Worm (Caenorhabditis elegans) whole organism, L3 larva: ENCODE data around the gene snt-1.

Source experiments
- aly-2 ChIP-seq: fragments of 150-350 bp; optimal IDR thresholded peaks from 2 replicates; lab custom pipeline; 2014; ENCODE audit warnings: missing biosample characterization, missing genetic modification characterization
- ceh-16 ChIP-seq: sonication (generic microtip); optimal IDR thresholded peaks from 2 replicates; lab custom pipeline; 2017; ENCODE audit warnings: missing biosample characterization, missing genetic modification characterization
- ceh-82 ChIP-seq: fragments of 150-350 bp; optimal IDR thresholded peaks from 2 replicates; lab custom pipeline; 2014; ENCODE audit warnings: missing biosample characterization, missing genetic modification characterization
- ceh-9 ChIP-seq: sonication (generic microtip); optimal IDR thresholded peaks from 2 replicates; lab custom pipeline; 2018; ENCODE audit warnings: missing biosample characterization, missing genetic modification characterization
- daf-12 ChIP-seq: fragments of 150-350 bp; optimal IDR thresholded peaks from 2 replicates; lab custom pipeline; 2014; ENCODE audit warnings: missing biosample characterization, missing genetic modification reagents, missing genetic modification characterization
- egl-27 ChIP-seq: sonication (generic microtip); optimal IDR thresholded peaks from 4 replicates; lab custom pipeline; 2017; ENCODE audit warnings: missing biosample characterization, missing genetic modification reagents, missing genetic modification characterization
- egl-5 ChIP-seq: fragments of 150-350 bp; optimal IDR thresholded peaks from 2 replicates; lab custom pipeline; 2017; ENCODE audit warnings: missing biosample characterization, missing genetic modification reagents, missing genetic modification characterization, inconsistent platforms
- elt-1 ChIP-seq: fragments of 150-350 bp; optimal IDR thresholded peaks from 2 replicates; lab custom pipeline; 2014; ENCODE audit warnings: missing biosample characterization, missing genetic modification characterization
- elt-2 ChIP-seq: sonication (generic microtip); optimal IDR thresholded peaks from 2 replicates; lab custom pipeline; 2016; ENCODE audit warnings: missing genetic modification reagents, mild to moderate bottlenecking, missing genetic modification characterization, missing compliant biosample characterization
- elt-3 ChIP-seq, 3 experiments: fragments of 150-350 bp in 1 of 3; sonication (generic microtip) in 2 of 3; optimal IDR thresholded peaks; 2 replicates in 2 of 3; 4 replicates in 1 of 3; lab custom pipeline; 2014 to 2017; ENCODE audit warnings: missing biosample characterization in 3 of 3, missing genetic modification characterization in 3 of 3
- eor-1 ChIP-seq, 2 experiments: fragments of 150-350 bp; optimal IDR thresholded peaks; 2 replicates each; lab custom pipeline; 2014 to 2018; ENCODE audit warnings: missing biosample characterization in 2 of 2, missing genetic modification characterization in 2 of 2
- fkh-10 ChIP-seq: sonication (generic microtip); optimal IDR thresholded peaks from 2 replicates; lab custom pipeline; 2017; ENCODE audit warnings: missing biosample characterization, missing genetic modification reagents, missing genetic modification characterization
- fkh-2 ChIP-seq: fragments of 150-350 bp; optimal IDR thresholded peaks from 2 replicates; lab custom pipeline; 2014; ENCODE audit warnings: missing biosample characterization, missing genetic modification reagents, missing genetic modification characterization
- fos-1 ChIP-seq: fragments of 150-350 bp; optimal IDR thresholded peaks from 2 replicates; lab custom pipeline; 2014; ENCODE audit warnings: missing biosample characterization, missing genetic modification characterization
- hmg-11 ChIP-seq: sonication (generic microtip); optimal IDR thresholded peaks from 2 replicates; lab custom pipeline; 2016; ENCODE audit warnings: missing genetic modification characterization, missing compliant biosample characterization
- jun-1 ChIP-seq: fragments of 150-350 bp; optimal IDR thresholded peaks from 2 replicates; lab custom pipeline; 2014; ENCODE audit warnings: missing biosample characterization, missing genetic modification reagents, missing genetic modification characterization
- lin-15B ChIP-seq: fragments of 150-350 bp; optimal IDR thresholded peaks from 2 replicates; lab custom pipeline; 2014; ENCODE audit warnings: missing biosample characterization, missing genetic modification characterization
- lin-39 ChIP-seq: fragments of 150-350 bp; optimal IDR thresholded peaks from 2 replicates; lab custom pipeline; 2018; ENCODE audit warnings: missing biosample characterization, missing genetic modification reagents, missing genetic modification characterization
- mdl-1 ChIP-seq: fragments of 150-350 bp; optimal IDR thresholded peaks from 2 replicates; lab custom pipeline; 2014; ENCODE audit warnings: missing biosample characterization, missing genetic modification characterization
- mml-1 ChIP-seq: fragments of 150-350 bp; sonication (generic microtip); optimal IDR thresholded peaks from 3 replicates; lab custom pipeline; 2014; ENCODE audit warnings: missing biosample characterization, missing genetic modification characterization
- nfya-1 ChIP-seq: sonication (generic microtip); optimal IDR thresholded peaks from 2 replicates; lab custom pipeline; 2017; ENCODE audit warnings: missing genetic modification characterization, mild to moderate bottlenecking, missing compliant biosample characterization, antibody characterized with exemption, moderate library complexity; ENCODE audit not compliant: insufficient read depth
- nhr-11 ChIP-seq: fragments of 150-350 bp; optimal IDR thresholded peaks from 2 replicates; lab custom pipeline; 2014; ENCODE audit warnings: missing biosample characterization, missing genetic modification characterization
- nhr-23 ChIP-seq: fragments of 150-350 bp; optimal IDR thresholded peaks from 2 replicates; lab custom pipeline; 2014; ENCODE audit warnings: missing biosample characterization, missing genetic modification reagents, missing genetic modification characterization
- nhr-237 ChIP-seq: fragments of 150-350 bp; optimal IDR thresholded peaks from 2 replicates; lab custom pipeline; 2014; ENCODE audit warnings: missing biosample characterization, missing genetic modification characterization
- nhr-25 ChIP-seq: sonication (generic microtip); optimal IDR thresholded peaks from 2 replicates; lab custom pipeline; 2017; ENCODE audit warnings: missing biosample characterization, missing genetic modification characterization
- nhr-43 ChIP-seq: sonication (generic microtip); optimal IDR thresholded peaks from 2 replicates; lab custom pipeline; 2016; ENCODE audit warnings: mild to moderate bottlenecking, missing genetic modification characterization, missing compliant biosample characterization; ENCODE audit not compliant: poor library complexity, severe bottlenecking
- nhr-76 ChIP-seq: fragments of 150-350 bp; sonication (generic microtip); optimal IDR thresholded peaks from 5 replicates; lab custom pipeline; 2014; ENCODE audit warnings: missing biosample characterization, missing genetic modification characterization
- pha-4 ChIP-seq: fragments of 150-350 bp; optimal IDR thresholded peaks from 2 replicates; lab custom pipeline; 2014; ENCODE audit warnings: missing biosample characterization, missing genetic modification reagents, missing genetic modification characterization
- skn-1 ChIP-seq: fragments of 150-350 bp; optimal IDR thresholded peaks from 2 replicates; lab custom pipeline; 2014; ENCODE audit warnings: missing biosample characterization, missing genetic modification characterization
- tbx-2 ChIP-seq: sonication (generic microtip); optimal IDR thresholded peaks from 2 replicates; lab custom pipeline; 2016; ENCODE audit warnings: mild to moderate bottlenecking, missing genetic modification characterization, missing compliant biosample characterization
- unc-39 ChIP-seq: sonication (generic microtip); optimal IDR thresholded peaks from 4 replicates; lab custom pipeline; 2017; ENCODE audit warnings: missing biosample characterization, missing genetic modification characterization
- unc-62 ChIP-seq: fragments of 150-350 bp; sonication (generic microtip); optimal IDR thresholded peaks from 4 replicates; lab custom pipeline; 2014; ENCODE audit warnings: missing biosample characterization, missing genetic modification reagents, missing genetic modification characterization
- zag-1 ChIP-seq: fragments of 150-350 bp; optimal IDR thresholded peaks from 2 replicates; lab custom pipeline; 2014; ENCODE audit warnings: missing biosample characterization, missing genetic modification characterization
- ztf-11 ChIP-seq: fragments of 150-350 bp; optimal IDR thresholded peaks from 2 replicates; lab custom pipeline; 2014; ENCODE audit warnings: missing biosample characterization, missing genetic modification characterization

Gene snt-1

ce11 chrII:6835972-6836595 is 25.3 kb downstream of the snt-1 start:
- TF ChIP-seq pha-4 (tag; lab: Kevin White, UChicago), result peak; percentile 95
- no peak for TF ChIP-seq ceh-82 (tag; lab: Kevin White, UChicago)
- peak; percentile 73 for TF ChIP-seq nhr-25 (tag; lab: Kevin White, UChicago)
- TF ChIP-seq egl-27 (tag; lab: Kevin White, UChicago), result peak; percentile 95
- no peak for TF ChIP-seq daf-12 (tag; lab: Kevin White, UChicago)
- no peak for TF ChIP-seq nhr-76
- peak; percentile 46 for TF ChIP-seq unc-62 (GFP tag; lab: Kevin White, UChicago)
- peak; percentile 47 for TF ChIP-seq nhr-23
- TF ChIP-seq elt-2 (tag; lab: Kevin White, UChicago), result no peak

ce11 chrII:6836762-6837566 is 26.2 kb downstream of the snt-1 start:
- TF ChIP-seq elt-2 (tag; lab: Kevin White, UChicago) (peak; percentile 67), jun-1 (tag; lab: Kevin White, UChicago) (peak; percentile 9), nhr-237 (tag; lab: Kevin White, UChicago) (no peak), tbx-2 (tag; lab: Kevin White, UChicago) (no peak), nhr-23 (peak; percentile 35), nfya-1 (tag; lab: Kevin White, UChicago) (no peak), fkh-10 (GFP tag; lab: Kevin White, UChicago) (no peak), ceh-82 (tag; lab: Kevin White, UChicago) (no peak), nhr-25 (tag; lab: Kevin White, UChicago) (peak; percentile 42), hmg-11 (tag; lab: Kevin White, UChicago) (no peak), ceh-16 (no peak), pha-4 (tag; lab: Kevin White, UChicago) (peak; percentile 98), lin-15B (no peak), egl-5 (no peak), mdl-1 (no peak), fkh-2 (tag; lab: Kevin White, UChicago) (no peak), elt-3 (tag; optimal IDR thresholded peaks at IDR 0.05; lab: Kevin White, UChicago) (no peak), daf-12 (tag; lab: Kevin White, UChicago) (no peak), nhr-11 (tag; lab: Kevin White, UChicago) (no peak)
- TF ChIP-seq, all 47 proteins: peak for 5

- TF ChIP-seq tbx-2 (tag; lab: Kevin White, UChicago), result peak; percentile 38
- peak; percentile 94 for TF ChIP-seq unc-62 (GFP tag; lab: Kevin White, UChicago)
- no peak for TF ChIP-seq eor-1 (tag; optimal IDR thresholded peaks at IDR 0.05; lab: Kevin White, UChicago)
- no peak for TF ChIP-seq skn-1 (tag; lab: Kevin White, UChicago)
- peak; percentile 72 for TF ChIP-seq lin-39 (tag; lab: Kevin White, UChicago)
- peak; percentile 18 for TF ChIP-seq unc-39 (tag; lab: Kevin White, UChicago)
- no peak for TF ChIP-seq elt-1 (tag; lab: Kevin White, UChicago)
- no peak for TF ChIP-seq fos-1 (tag; lab: Kevin White, UChicago)
- peak; percentile 41 for TF ChIP-seq nfya-1 (tag; lab: Kevin White, UChicago)
- no peak for TF ChIP-seq nhr-237 (tag; lab: Kevin White, UChicago)
- TF ChIP-seq ztf-11 (tag; lab: Kevin White, UChicago), result peak; percentile 12
- TF ChIP-seq aly-2, result no peak
- peak; percentile 86 for TF ChIP-seq egl-27 (tag; lab: Kevin White, UChicago)
- TF ChIP-seq, all 47 proteins: peak for 7
These were observed 27.6 kb downstream of the snt-1 start for ce11 chrII:6838270-6838878.

- TF ChIP-seq mml-1 (tag; lab: Kevin White, UChicago) (no peak), unc-62 (GFP tag; lab: Kevin White, UChicago) (peak; percentile 40), zag-1 (tag; lab: Kevin White, UChicago) (no peak), aly-2 (no peak), elt-1 (tag; lab: Kevin White, UChicago) (peak; percentile 42), elt-2 (tag; lab: Kevin White, UChicago) (peak; percentile 39), tbx-2 (tag; lab: Kevin White, UChicago) (peak; percentile 26), lin-39 (tag; lab: Kevin White, UChicago) (peak; percentile 75), pha-4 (tag; lab: Kevin White, UChicago) (no peak), nhr-43 (tag; lab: Kevin White, UChicago) (no peak), ceh-9 (no peak), nfya-1 (tag; lab: Kevin White, UChicago) (peak; percentile 64)
These were observed 28.2 kb downstream of the snt-1 start for ce11 chrII:6838977-6839376.
